Fruit fly (Drosophila melanogaster) whole organism, embryonic: ENCODE measurements around the gene Scgbeta.
A peak's percentile ranks its signal among the peaks of the same experiment; 100 is the strongest.

ENCODE experiments used
- BEAF-32 ChIP-seq: fragments of 200-800 bp; sonication (Bioruptor generic); optimal IDR thresholded peaks from 3 replicates; lab custom pipeline; 2017; ENCODE audit warnings: missing biosample characterization, missing genetic modification characterization, mild to moderate bottlenecking, moderate library complexity, missing genetic modification reagents
- CG12659 ChIP-seq: fragments of 200-800 bp; sonication (Bioruptor generic); optimal IDR thresholded peaks from 3 replicates; lab custom pipeline; 2017; ENCODE audit warnings: mild to moderate bottlenecking, missing biosample characterization, missing genetic modification reagents, missing genetic modification characterization
- CG12942 ChIP-seq: fragments of 200-800 bp; sonication (Bioruptor generic); optimal IDR thresholded peaks from 3 replicates; lab custom pipeline; 2016; ENCODE audit warnings: missing biosample characterization, missing genetic modification characterization
- CG13424 ChIP-seq: fragments of 200-800 bp; sonication (Bioruptor generic); optimal IDR thresholded peaks from 2 replicates; lab custom pipeline; 2019; ENCODE audit warnings: missing biosample characterization, mild to moderate bottlenecking, missing genetic modification characterization, moderate library complexity
- CG14050 ChIP-seq: fragments of 200-800 bp; sonication (Bioruptor generic); IDR thresholded peaks from 3 replicates; pipeline ENCODE4 v1.3.6; 2022; ENCODE audit warnings: missing biosample characterization, missing genetic modification characterization
- CG15479 ChIP-seq: fragments of 200-800 bp; sonication (Bioruptor generic); optimal IDR thresholded peaks from 3 replicates; lab custom pipeline; 2019; ENCODE audit warnings: missing biosample characterization, mild to moderate bottlenecking, missing genetic modification characterization, moderate library complexity
- CG18476 ChIP-seq: fragments of 200-800 bp; sonication (Bioruptor generic); optimal IDR thresholded peaks from 2 replicates; lab custom pipeline; 2016; ENCODE audit warnings: missing biosample characterization, mild to moderate bottlenecking, missing genetic modification characterization
- CG18599 ChIP-seq: fragments of 200-800 bp; sonication (Bioruptor generic); optimal IDR thresholded peaks from 3 replicates; lab custom pipeline; 2017; ENCODE audit warnings: missing biosample characterization, missing genetic modification characterization, mild to moderate bottlenecking, moderate library complexity, missing genetic modification reagents
- CG4854 ChIP-seq: fragments of 200-800 bp; sonication (Bioruptor generic); optimal IDR thresholded peaks from 2 replicates; lab custom pipeline; 2016; ENCODE audit warnings: missing biosample characterization, missing genetic modification characterization, inconsistent platforms
- CG6272 ChIP-seq: fragments of 200-800 bp; sonication (Bioruptor generic); IDR thresholded peaks from 2 replicates; pipeline ENCODE4 v1.3.6; 2022; ENCODE audit warnings: missing biosample characterization, missing genetic modification characterization
- CG6854 ChIP-seq: fragments of 200-800 bp; sonication (Bioruptor generic); optimal IDR thresholded peaks from 3 replicates; lab custom pipeline; 2017; ENCODE audit warnings: missing biosample characterization, mild to moderate bottlenecking, missing genetic modification characterization
- CG7556 ChIP-seq: fragments of 200-800 bp; sonication (Bioruptor generic); optimal IDR thresholded peaks from 2 replicates; lab custom pipeline; 2017; ENCODE audit warnings: missing biosample characterization, mild to moderate bottlenecking, missing genetic modification characterization
- CG8388 ChIP-seq: fragments of 200-800 bp; sonication (Bioruptor generic); optimal IDR thresholded peaks from 2 replicates; lab custom pipeline; 2019; ENCODE audit warnings: missing biosample characterization, mild to moderate bottlenecking, missing genetic modification characterization, moderate library complexity
- CG8478 ChIP-seq: fragments of >200 bp; optimal IDR thresholded peaks from 2 replicates; lab custom pipeline; 2018
- Chrac-16 ChIP-seq: fragments of 200-800 bp; sonication (Bioruptor generic); optimal IDR thresholded peaks from 3 replicates; lab custom pipeline; 2016; ENCODE audit warnings: missing biosample characterization, missing genetic modification characterization
- D ChIP-seq, 2 experiments: fragments of 200-800 bp in 1 of 2; fragments of >200 bp in 1 of 2; sonication (Bioruptor generic) in 1 of 2; optimal IDR thresholded peaks; 2 replicates in 1 of 2; 3 replicates in 1 of 2; lab custom pipeline; 2017; ENCODE audit warnings: mild to moderate bottlenecking in 1 of 2, missing biosample characterization in 1 of 2, missing genetic modification characterization in 1 of 2, missing genetic modification reagents in 1 of 2
- Dbx ChIP-seq: fragments of 200-800 bp; sonication (Bioruptor generic); IDR thresholded peaks from 3 replicates; pipeline ENCODE4 v1.3.6; 2022; ENCODE audit warnings: missing biosample characterization, missing genetic modification characterization
- Dip3 ChIP-seq: fragments of 200-800 bp; sonication (Bioruptor generic); optimal IDR thresholded peaks from 3 replicates; lab custom pipeline; 2016; ENCODE audit warnings: missing biosample characterization, missing genetic modification characterization
- Drgx ChIP-seq: fragments of 200-800 bp; sonication (Bioruptor generic); IDR thresholded peaks from 2 replicates; pipeline ENCODE4 v1.3.6; 2022; ENCODE audit warnings: missing biosample characterization, missing genetic modification characterization
- E2f2 ChIP-seq: fragments of 200-800 bp; sonication (Bioruptor generic); IDR thresholded peaks from 2 replicates; pipeline ENCODE4 v1.3.6; 2022; ENCODE audit warnings: missing biosample characterization, missing genetic modification characterization
- Eip74EF ChIP-seq, 2 experiments: fragments of 200-800 bp in 1 of 2; fragments of >200 bp in 1 of 2; sonication (Bioruptor generic) in 1 of 2; optimal IDR thresholded peaks; 2 replicates each; lab custom pipeline; 2017 to 2019; ENCODE audit warnings: missing biosample characterization in 2 of 2, missing genetic modification characterization in 2 of 2, mild to moderate bottlenecking in 1 of 2, moderate library complexity in 1 of 2
- Ets97D ChIP-seq: fragments of 200-800 bp; sonication (Bioruptor generic); optimal IDR thresholded peaks from 3 replicates; lab custom pipeline; 2016; ENCODE audit warnings: missing biosample characterization, missing genetic modification characterization
- Fer1 ChIP-seq: fragments of 200-800 bp; sonication (Bioruptor generic); optimal IDR thresholded peaks from 2 replicates; lab custom pipeline; 2017; ENCODE audit warnings: missing biosample characterization, mild to moderate bottlenecking, missing genetic modification characterization
- HLH54F ChIP-seq: fragments of 200-800 bp; sonication (Bioruptor generic); optimal IDR thresholded peaks from 3 replicates; lab custom pipeline; 2016; ENCODE audit warnings: missing biosample characterization, missing genetic modification characterization
- Hr78 ChIP-seq, 2 experiments: fragments of 200-800 bp in 1 of 2; fragments of >200 bp in 1 of 2; sonication (Bioruptor generic) in 1 of 2; optimal IDR thresholded peaks; 2 replicates each; lab custom pipeline; 2017 to 2019; ENCODE audit warnings: missing biosample characterization in 2 of 2, missing genetic modification characterization in 2 of 2, mild to moderate bottlenecking in 1 of 2, moderate library complexity in 1 of 2
- Sin3A ChIP-seq: fragments of >200 bp; optimal IDR thresholded peaks from 2 replicates; lab custom pipeline; 2018
- Sox102F ChIP-seq: fragments of 200-800 bp; sonication (Bioruptor generic); optimal IDR thresholded peaks from 2 replicates; lab custom pipeline; 2018; ENCODE audit warnings: missing biosample characterization, mild to moderate bottlenecking, missing genetic modification characterization, moderate library complexity
- gcm ChIP-seq: fragments of 200-800 bp; sonication (Bioruptor generic); optimal IDR thresholded peaks from 2 replicates; lab custom pipeline; 2019; ENCODE audit warnings: missing biosample characterization, mild to moderate bottlenecking, missing genetic modification characterization, moderate library complexity
- gcm2 ChIP-seq: fragments of 200-800 bp; sonication (Bioruptor generic); optimal IDR thresholded peaks from 2 replicates; lab custom pipeline; 2016; ENCODE audit warnings: missing biosample characterization, missing genetic modification characterization
- org-1 ChIP-seq: fragments of 200-800 bp; sonication (Bioruptor generic); optimal IDR thresholded peaks from 2 replicates; lab custom pipeline; 2017; ENCODE audit warnings: missing biosample characterization, missing genetic modification characterization
- pros ChIP-seq: fragments of 200-800 bp; sonication (Bioruptor generic); optimal IDR thresholded peaks from 3 replicates; lab custom pipeline; 2019; ENCODE audit warnings: missing biosample characterization, mild to moderate bottlenecking, missing genetic modification characterization, moderate library complexity
- pum ChIP-seq: fragments of 200-800 bp; sonication (Bioruptor generic); optimal IDR thresholded peaks from 2 replicates; lab custom pipeline; 2016; ENCODE audit warnings: missing biosample characterization, missing genetic modification characterization
- toy ChIP-seq: fragments of 200-800 bp; sonication (Bioruptor generic); IDR thresholded peaks from 2 replicates; pipeline ENCODE4 v1.3.6; 2022; ENCODE audit warnings: missing biosample characterization, missing genetic modification characterization
- trem ChIP-seq: fragments of 200-800 bp; optimal IDR thresholded peaks from 3 replicates; lab custom pipeline; 2019; ENCODE audit warnings: missing biosample characterization, mild to moderate bottlenecking, missing genetic modification characterization, moderate library complexity
- unc-4 ChIP-seq: fragments of 200-800 bp; sonication (Bioruptor generic); IDR thresholded peaks from 2 replicates; pipeline ENCODE4 v1.3.6; 2022; ENCODE audit warnings: missing biosample characterization, missing genetic modification characterization; ENCODE audit not compliant: partially characterized antibody
- zen ChIP-seq: fragments of 200-800 bp; sonication (Bioruptor generic); optimal IDR thresholded peaks from 3 replicates; lab custom pipeline; 2018; ENCODE audit warnings: missing biosample characterization, mild to moderate bottlenecking, missing genetic modification characterization, moderate library complexity

The Scgbeta gene

dm6 chr3R:12382563-12382962, 39.7 kb downstream of the Scgbeta start, which contains the start of gene CG10035:
CG10035 (minus strand) TSS chr3R:12382691.
- TF ChIP-seq gcm2 (GFP tag; lab: Kevin White, UChicago) (no peak), BEAF-32 (GFP tag; lab: Kevin White, UChicago) (no peak), CG8478 (lab: Kevin White, UChicago) (no peak), CG12942 (no peak), Fer1 (GFP tag; lab: Kevin White, UChicago) (no peak), Sin3A (no peak), gcm (no peak), pros (peak; percentile 12), E2f2 (GFP tag; lab: Robert Waterston, UW) (no peak), CG14050 (GFP tag; lab: Robert Waterston, UW) (no peak), CG15479 (GFP tag; lab: Kevin White, UChicago) (peak; percentile 20), CG7556 (GFP tag; lab: Kevin White, UChicago) (no peak), HLH54F (GFP tag; lab: Kevin White, UChicago) (no peak), Dbx (GFP tag; lab: Robert Waterston, UW) (no peak), unc-4 (GFP tag; lab: Robert Waterston, UW) (no peak), CG8388 (GFP tag; lab: Kevin White, UChicago) (no peak), Hr78 (GFP tag; optimal IDR thresholded peaks at IDR 0.05; lab: Kevin White, UChicago) (no peak), toy (GFP tag; lab: Robert Waterston, UW) (no peak), CG12659 (GFP tag; lab: Kevin White, UChicago) (no peak), D (optimal IDR thresholded peaks at IDR 0.05; lab: Kevin White, UChicago) (peak; percentile 55), D (GFP tag; optimal IDR thresholded peaks at IDR 0.05; lab: Kevin White, UChicago) (no peak), CG6272 (no peak), CG13424 (tag; lab: Kevin White, UChicago) (no peak), zen (tag; lab: Kevin White, UChicago) (peak; percentile 98), org-1 (no peak), trem (tag; lab: Kevin White, UChicago) (no peak), CG6854 (GFP tag; lab: Kevin White, UChicago) (no peak), pum (GFP tag; lab: Kevin White, UChicago) (no peak), CG18599 (GFP tag; lab: Kevin White, UChicago) (no peak)

- TF ChIP-seq CG18476 (peak; percentile 79), Drgx (GFP tag; lab: Robert Waterston, UW) (peak; percentile 55), Sox102F (GFP tag; lab: Kevin White, UChicago) (no peak), Dip3 (GFP tag; lab: Kevin White, UChicago) (no peak), CG4854 (GFP tag; lab: Kevin White, UChicago) (no peak), Ets97D (GFP tag; lab: Kevin White, UChicago) (no peak), Eip74EF (GFP tag; optimal IDR thresholded peaks at IDR 0.05; lab: Kevin White, UChicago) (no peak)
These were observed 41.0 kb downstream of the Scgbeta start for dm6 chr3R:12381130-12381700.

- TF ChIP-seq zen (tag; lab: Kevin White, UChicago) (peak; percentile 56), Chrac-16 (GFP tag; lab: Kevin White, UChicago) (no peak)
These were observed 42.5 kb downstream of the Scgbeta start, which contains the start of gene GstD8 for dm6 chr3R:12379708-12380107. GstD8 (plus strand) TSS chr3R:12380008.
